Worm (Caenorhabditis elegans): ENCODE results near the gene srz-37.

DNA sequence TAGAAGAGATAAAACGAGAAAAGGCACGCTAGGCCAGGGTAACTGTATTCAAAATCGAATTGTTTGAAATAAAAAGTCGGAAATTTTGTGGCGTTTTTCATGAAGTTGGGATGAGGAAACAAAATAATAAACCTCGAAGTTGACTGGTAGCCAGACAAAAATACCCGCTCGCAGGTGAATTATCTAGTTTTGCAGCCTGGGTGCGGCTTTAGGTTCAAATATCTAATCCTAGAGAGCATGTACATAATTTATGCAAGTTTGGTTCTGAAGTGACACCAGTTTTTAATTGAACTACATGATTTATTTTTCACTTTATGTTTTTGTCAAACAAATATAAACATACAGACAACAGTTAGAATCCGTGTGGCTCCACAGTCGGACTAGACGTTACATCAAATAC is at the start of gene srz-37:
- TF ChIP-seq dpl-1 (GFP tag; optimal IDR thresholded peaks at IDR 0.05): no peak
- TF ChIP-seq hmg-1.2 (GFP tag; IDR thresholded peaks at IDR 0.05): no peak
- no peak for TF ChIP-seq ceh-40 (GFP tag; IDR thresholded peaks at IDR 0.05)
- no peak for TF ChIP-seq dpff-1 (tag; optimal IDR thresholded peaks at IDR 0.05)
- no peak for TF ChIP-seq egl-18 (GFP tag; IDR thresholded peaks at IDR 0.05)
